Worm (Caenorhabditis elegans): ENCODE data around the gene Y68A4B.3.

Gene Y68A4B.3

DNA sequence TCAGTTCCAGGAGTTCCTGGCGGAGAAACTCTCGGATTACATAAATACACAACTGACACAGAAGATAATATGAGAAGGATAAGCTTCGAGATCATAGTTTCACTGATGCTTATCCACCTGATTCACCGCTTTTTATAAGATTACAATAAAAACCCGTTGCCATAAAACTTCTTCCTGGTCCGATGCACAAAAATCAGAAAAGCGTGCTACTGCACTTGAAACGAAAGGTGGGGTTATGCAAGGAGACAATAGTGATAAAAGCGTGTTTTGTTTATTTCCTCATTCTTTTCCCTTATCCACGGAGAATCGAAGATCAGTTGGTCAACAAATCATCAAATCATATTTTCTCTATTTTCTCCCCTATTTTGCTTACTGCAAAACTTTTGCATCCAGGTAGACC lies at the start of gene Y68A4B.3:
Y68A4B.3 (minus strand) TSS at position 101 of the 400 bp plus-strand sequence.
- TF ChIP-seq tbx-2 (tag; optimal IDR thresholded peaks at IDR 0.05) (no peak), aha-1 (tag; optimal IDR thresholded peaks at IDR 0.05) (no peak), tlp-1 (tag; optimal IDR thresholded peaks at IDR 0.05) (no peak), sox-4 (tag; optimal IDR thresholded peaks at IDR 0.05) (no peak), efl-3 (GFP tag; optimal IDR thresholded peaks at IDR 0.05) (no peak), swsn-7 (tag; optimal IDR thresholded peaks at IDR 0.05) (no peak), irx-1 (tag; optimal IDR thresholded peaks at IDR 0.05) (no peak), C04F5.9 (tag; optimal IDR thresholded peaks at IDR 0.05) (no peak), blmp-1 (tag; optimal IDR thresholded peaks at IDR 0.05) (no peak), elt-2 (tag; optimal IDR thresholded peaks at IDR 0.05) (no peak), nhr-11 (tag; optimal IDR thresholded peaks at IDR 0.05) (no peak), nhr-90 (tag; optimal IDR thresholded peaks at IDR 0.05; ENCODE audit: poor library complexity) (no peak), nhr-76 (tag; optimal IDR thresholded peaks at IDR 0.05) (no peak), egl-13 (tag; optimal IDR thresholded peaks at IDR 0.05) (no peak), nhr-47 (tag; optimal IDR thresholded peaks at IDR 0.05) (no peak), lin-15B (tag; optimal IDR thresholded peaks at IDR 0.05) (no peak)

DNA sequence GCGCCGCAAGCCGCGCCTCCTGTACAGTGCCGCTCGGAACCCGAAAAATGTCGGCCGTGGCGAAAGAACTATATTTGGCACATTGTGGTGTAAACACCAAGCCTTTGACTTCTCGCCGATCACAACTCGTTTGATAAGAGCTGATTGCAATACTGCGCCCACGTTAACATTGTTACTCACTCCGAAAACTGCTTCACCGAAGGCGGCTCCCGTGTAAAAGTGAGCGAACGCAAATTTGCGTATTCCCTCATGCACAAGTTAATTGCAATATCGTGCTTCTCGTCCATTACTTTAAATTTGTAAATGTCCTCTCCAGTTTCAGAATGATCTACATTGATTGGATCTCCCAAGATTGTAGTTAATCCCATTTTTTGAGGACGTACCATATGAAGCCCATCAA lies 41.7 kb upstream of the Y68A4B.3 start:
- TF ChIP-seq hlh-4 (tag; optimal IDR thresholded peaks at IDR 0.05) (no peak), ztf-4 (tag; optimal IDR thresholded peaks at IDR 0.05) (no peak), ceh-63 (GFP tag; optimal IDR thresholded peaks at IDR 0.05) (no peak), nhr-47 (tag; optimal IDR thresholded peaks at IDR 0.05) (no peak), mdl-1 (tag; optimal IDR thresholded peaks at IDR 0.05) (no peak), lin-35 (GFP tag; optimal IDR thresholded peaks at IDR 0.05) (no peak), skn-1 (tag; optimal IDR thresholded peaks at IDR 0.05) (no peak), ztf-11 (tag; optimal IDR thresholded peaks at IDR 0.05) (no peak), nhr-90 (tag; optimal IDR thresholded peaks at IDR 0.05; ENCODE audit: poor library complexity) (no peak), fkh-4 (tag; optimal IDR thresholded peaks at IDR 0.05; ENCODE audit: borderline replicate concordance) (no peak), nhr-76 (tag; optimal IDR thresholded peaks at IDR 0.05) (no peak), unc-30 (tag; optimal IDR thresholded peaks at IDR 0.05) (no peak), lin-39 (tag; optimal IDR thresholded peaks at IDR 0.05) (no peak), C34B4.2 (tag; optimal IDR thresholded peaks at IDR 0.05) (no peak), nhr-237 (tag; optimal IDR thresholded peaks at IDR 0.05) (no peak), egl-27 (tag; optimal IDR thresholded peaks at IDR 0.05) (no peak), F16B12.6 (tag; optimal IDR thresholded peaks at IDR 0.05) (no peak), jun-1 (tag; optimal IDR thresholded peaks at IDR 0.05) (no peak)

DNA sequence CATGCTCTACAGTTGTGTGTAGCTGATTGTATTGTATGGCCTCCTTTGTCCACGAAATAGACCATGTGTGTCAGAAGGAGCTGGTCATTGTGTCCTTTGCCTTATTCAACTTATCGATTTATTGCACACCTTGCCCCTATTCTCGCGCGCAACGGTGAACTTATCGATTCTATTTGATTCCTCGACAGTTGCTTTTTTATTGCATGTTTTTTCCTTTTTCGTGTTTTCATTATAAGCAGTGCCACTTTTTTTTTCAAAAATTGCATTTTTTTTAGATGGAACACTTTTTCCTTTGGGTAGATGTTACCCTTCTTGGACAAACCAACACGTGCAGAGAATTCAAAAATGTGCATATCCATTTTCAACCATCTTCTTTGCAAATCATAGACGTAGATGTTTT lies 30.8 kb upstream of the Y68A4B.3 start, which contains the start of gene K10G4.10:
K10G4.10 (plus strand) TSS at position 301 of the 400 bp plus-strand sequence.
- TF ChIP-seq ceh-8 (GFP tag; optimal IDR thresholded peaks at IDR 0.05) (no peak), jun-1 (tag; optimal IDR thresholded peaks at IDR 0.05) (no peak), elt-2 (tag; optimal IDR thresholded peaks at IDR 0.05) (no peak), C16A3.4 (tag; optimal IDR thresholded peaks at IDR 0.05) (no peak), egl-13 (tag; optimal IDR thresholded peaks at IDR 0.05) (no peak), efl-1 (optimal IDR thresholded peaks at IDR 0.05) (no peak), efl-1 (GFP tag; optimal IDR thresholded peaks at IDR 0.05 in 1 of 2) (no peak), nhr-237 (tag; optimal IDR thresholded peaks at IDR 0.05) (no peak), ces-1 (GFP tag; optimal IDR thresholded peaks at IDR 0.05) (no peak), pqm-1 (tag; optimal IDR thresholded peaks at IDR 0.05) (no peak), xbp-1 (tag; optimal IDR thresholded peaks at IDR 0.05) (no peak), nhr-12 (tag; optimal IDR thresholded peaks at IDR 0.05) (no peak), mab-9 (GFP tag; IDR thresholded peaks at IDR 0.05) (no peak), zag-1 (tag; optimal IDR thresholded peaks at IDR 0.05) (no peak), sptf-1 (tag; optimal IDR thresholded peaks at IDR 0.05) (no peak), nhr-47 (tag; optimal IDR thresholded peaks at IDR 0.05) (no peak), fkh-4 (tag; optimal IDR thresholded peaks at IDR 0.05; ENCODE audit: borderline replicate concordance) (no peak), dsc-1 (tag; optimal IDR thresholded peaks at IDR 0.05) (no peak), unc-130 (tag; optimal IDR thresholded peaks at IDR 0.05) (no peak)

Data from whole organism, L1 larva.